Fruit fly (Drosophila melanogaster) whole organism, pupa: ENCODE results near the gene CG12239.

Experiments
- CG32121 ChIP-seq: fragments of 200-800 bp; sonication (Bioruptor generic); IDR thresholded peaks from 2 replicates; pipeline ENCODE4 v1.3.6; 2022; ENCODE audit warnings: missing biosample characterization, missing genetic modification characterization
- EcR ChIP-seq: fragments of 200-800 bp; sonication (Bioruptor generic); optimal IDR thresholded peaks from 3 replicates; lab custom pipeline; 2019; ENCODE audit warnings: missing biosample characterization, missing genetic modification characterization, mild to moderate bottlenecking, moderate library complexity, missing genetic modification reagents
- fd96Ca ChIP-seq: fragments of 200-800 bp; sonication (Bioruptor generic); IDR thresholded peaks from 3 replicates; pipeline ENCODE4 v1.3.6; 2022; ENCODE audit warnings: missing biosample characterization, missing genetic modification characterization

- peak; percentile 87 for TF ChIP-seq CG32121 (GFP tag; lab: Robert Waterston, UW)
- peak; percentile 77 for TF ChIP-seq fd96Ca (GFP tag; lab: Robert Waterston, UW)
- no peak for TF ChIP-seq EcR (GFP tag; lab: Kevin White, UChicago)
Observed at dm6 chrX:5786559-5786958, 5.4 kb upstream of the CG12239 start.
